Fruit fly (Drosophila melanogaster) whole organism, embryonic: Measurements from ENCODE around the gene CG43925.

Experiments
- Abd-B ChIP-seq: fragments of 200-800 bp; sonication (Bioruptor generic); optimal IDR thresholded peaks from 2 replicates; lab custom pipeline; 2018; ENCODE audit warnings: missing biosample characterization, mild to moderate bottlenecking, missing genetic modification characterization, moderate library complexity
- Antp ChIP-seq: fragments of 200-800 bp; sonication (Bioruptor generic); optimal IDR thresholded peaks from 3 replicates; lab custom pipeline; 2016; ENCODE audit warnings: missing biosample characterization, missing genetic modification characterization
- Atf6 ChIP-seq: fragments of 200-800 bp; sonication (Bioruptor generic); IDR thresholded peaks from 2 replicates; pipeline ENCODE4 v1.3.6; 2022; ENCODE audit warnings: missing biosample characterization, missing genetic modification characterization
- CG11247 ChIP-seq: fragments of 200-800 bp; sonication (Bioruptor generic); IDR thresholded peaks from 2 replicates; pipeline ENCODE4 v1.3.6; 2022; ENCODE audit warnings: missing biosample characterization, missing genetic modification characterization
- CG11398 ChIP-seq: fragments of 200-800 bp; sonication (Bioruptor generic); optimal IDR thresholded peaks from 2 replicates; lab custom pipeline; 2016; ENCODE audit warnings: missing biosample characterization, missing genetic modification characterization
- CG14965 ChIP-seq: fragments of 200-800 bp; sonication (Bioruptor generic); optimal IDR thresholded peaks from 2 replicates; lab custom pipeline; 2016; ENCODE audit warnings: missing biosample characterization, missing genetic modification characterization, borderline replicate concordance
- CG17328 ChIP-seq: fragments of 200-800 bp; sonication (Bioruptor generic); IDR thresholded peaks from 2 replicates; pipeline ENCODE4 v1.3.6; 2022; ENCODE audit warnings: missing biosample characterization, missing genetic modification characterization
- CG2202 ChIP-seq: fragments of 200-800 bp; sonication (Bioruptor generic); optimal IDR thresholded peaks from 2 replicates; lab custom pipeline; 2018; ENCODE audit warnings: missing biosample characterization, mild to moderate bottlenecking, missing genetic modification characterization
- CG2678 ChIP-seq: fragments of 200-800 bp; sonication (Bioruptor generic); optimal IDR thresholded peaks from 3 replicates; lab custom pipeline; 2019; ENCODE audit warnings: missing biosample characterization, mild to moderate bottlenecking, missing genetic modification characterization, moderate library complexity
- CG3847 ChIP-seq: fragments of 200-800 bp; sonication (Bioruptor generic); IDR thresholded peaks from 2 replicates; pipeline ENCODE4 v1.3.6; 2022; ENCODE audit warnings: missing biosample characterization, missing genetic modification characterization
- CG4424 ChIP-seq: fragments of 200-800 bp; sonication (Bioruptor generic); optimal IDR thresholded peaks from 3 replicates; lab custom pipeline; 2016; ENCODE audit warnings: missing biosample characterization, missing genetic modification characterization
- CG4617 ChIP-seq: fragments of 200-800 bp; sonication (Bioruptor generic); optimal IDR thresholded peaks from 3 replicates; lab custom pipeline; 2016; ENCODE audit warnings: missing biosample characterization, missing genetic modification characterization, borderline replicate concordance
- CG4730 ChIP-seq: fragments of 200-800 bp; sonication (Bioruptor generic); IDR thresholded peaks from 2 replicates; pipeline ENCODE4 v1.3.6; 2022; ENCODE audit warnings: missing biosample characterization, missing genetic modification characterization
- CG6689 ChIP-seq: fragments of 200-800 bp; sonication (Bioruptor generic); IDR thresholded peaks from 2 replicates; pipeline ENCODE4 v1.3.6; 2022; ENCODE audit warnings: missing biosample characterization, missing genetic modification characterization
- CG7556 ChIP-seq: fragments of 200-800 bp; sonication (Bioruptor generic); optimal IDR thresholded peaks from 2 replicates; lab custom pipeline; 2017; ENCODE audit warnings: missing biosample characterization, mild to moderate bottlenecking, missing genetic modification characterization
- CG8290 ChIP-seq, 3 experiments: fragments of 200-800 bp; sonication (Bioruptor generic); optimal IDR thresholded peaks; 2 replicates each; lab custom pipeline; 2016 to 2019; ENCODE audit warnings: missing biosample characterization in 3 of 3, missing genetic modification characterization in 3 of 3, mild to moderate bottlenecking in 2 of 3, moderate library complexity in 1 of 3
- CG8765 ChIP-seq: fragments of 200-800 bp; sonication (Bioruptor generic); IDR thresholded peaks from 2 replicates; pipeline ENCODE4 v1.3.6; 2022; ENCODE audit warnings: missing biosample characterization, missing genetic modification characterization
- CkIIα-i1 ChIP-seq: fragments of 200-800 bp; sonication (Bioruptor generic); IDR thresholded peaks from 2 replicates; pipeline ENCODE4 v1.3.6; 2022; ENCODE audit warnings: missing biosample characterization, missing genetic modification characterization
- CoRest ChIP-seq: fragments of 200-800 bp; sonication (Bioruptor generic); optimal IDR thresholded peaks from 3 replicates; lab custom pipeline; 2018; ENCODE audit warnings: missing biosample characterization, mild to moderate bottlenecking, missing genetic modification characterization, moderate library complexity
- D19A ChIP-seq: fragments of 200-800 bp; optimal IDR thresholded peaks from 3 replicates; lab custom pipeline; 2019; ENCODE audit warnings: missing biosample characterization, mild to moderate bottlenecking, missing genetic modification characterization, moderate library complexity
- Dbx ChIP-seq: fragments of 200-800 bp; sonication (Bioruptor generic); IDR thresholded peaks from 3 replicates; pipeline ENCODE4 v1.3.6; 2022; ENCODE audit warnings: missing biosample characterization, missing genetic modification characterization
- Dek ChIP-seq: fragments of 200-800 bp; sonication (Bioruptor generic); optimal IDR thresholded peaks from 3 replicates; lab custom pipeline; 2019; ENCODE audit warnings: missing biosample characterization, mild to moderate bottlenecking, missing genetic modification characterization, moderate library complexity
- Hr39 ChIP-seq: fragments of >200 bp; optimal IDR thresholded peaks from 2 replicates; lab custom pipeline; 2017
- Hr78 ChIP-seq, 2 experiments: fragments of 200-800 bp in 1 of 2; fragments of >200 bp in 1 of 2; sonication (Bioruptor generic) in 1 of 2; optimal IDR thresholded peaks; 2 replicates each; lab custom pipeline; 2017 to 2019; ENCODE audit warnings: missing biosample characterization in 2 of 2, missing genetic modification characterization in 2 of 2, mild to moderate bottlenecking in 1 of 2, moderate library complexity in 1 of 2
- Hsf ChIP-seq: fragments of 200-800 bp; sonication (Bioruptor generic); optimal IDR thresholded peaks from 3 replicates; lab custom pipeline; 2016; ENCODE audit warnings: missing biosample characterization, missing genetic modification characterization
- Max ChIP-seq: fragments of 200-800 bp; sonication (Bioruptor generic); optimal IDR thresholded peaks from 2 replicates; lab custom pipeline; 2016; ENCODE audit warnings: missing biosample characterization, mild to moderate bottlenecking, missing genetic modification characterization
- Med ChIP-seq: fragments of 200-800 bp; sonication (Bioruptor generic); peaks from one replicate; lab custom pipeline; 2016; ENCODE audit warnings: missing biosample characterization, missing genetic modification characterization, mild to moderate bottlenecking, inconsistent platforms, moderate library complexity
- Mrtf ChIP-seq: fragments of 200-800 bp; sonication (Bioruptor generic); IDR thresholded peaks from 3 replicates; pipeline ENCODE4 v1.3.6; 2022; ENCODE audit warnings: missing biosample characterization, missing genetic modification characterization
- NC2α ChIP-seq: fragments of 200-800 bp; sonication (Bioruptor generic); optimal IDR thresholded peaks from 2 replicates; lab custom pipeline; 2016; ENCODE audit warnings: missing biosample characterization, missing genetic modification characterization
- NC2β ChIP-seq: fragments of 200-800 bp; sonication (Bioruptor generic); optimal IDR thresholded peaks from 2 replicates; lab custom pipeline; 2016; ENCODE audit warnings: missing biosample characterization, missing genetic modification characterization
- Nf-YB ChIP-seq: fragments of 200-800 bp; sonication (Bioruptor generic); optimal IDR thresholded peaks from 3 replicates; lab custom pipeline; 2019; ENCODE audit warnings: missing biosample characterization, mild to moderate bottlenecking, missing genetic modification characterization, moderate library complexity
- Ravus ChIP-seq: fragments of 200-800 bp; sonication (Bioruptor generic); IDR thresholded peaks from 2 replicates; pipeline ENCODE4 v1.3.6; 2022; ENCODE audit warnings: missing biosample characterization, missing genetic modification characterization
- TFAM ChIP-seq: fragments of 200-800 bp; sonication (Bioruptor generic); optimal IDR thresholded peaks from 2 replicates; lab custom pipeline; 2017; ENCODE audit warnings: missing biosample characterization, missing genetic modification characterization, inconsistent platforms
- Taf1 ChIP-seq: fragments of 200-800 bp; sonication (Bioruptor generic); IDR thresholded peaks from 2 replicates; pipeline ENCODE4 v1.3.6; 2022; ENCODE audit warnings: missing biosample characterization, missing genetic modification characterization
- az2 ChIP-seq: fragments of 200-800 bp; sonication (Bioruptor generic); optimal IDR thresholded peaks from 3 replicates; lab custom pipeline; 2016; ENCODE audit warnings: missing biosample characterization, missing genetic modification characterization
- cg ChIP-seq: fragments of 200-800 bp; sonication (Bioruptor generic); optimal IDR thresholded peaks from 3 replicates; lab custom pipeline; 2019; ENCODE audit warnings: missing biosample characterization, mild to moderate bottlenecking, missing genetic modification characterization, moderate library complexity
- emc ChIP-seq: fragments of 200-800 bp; sonication (Bioruptor generic); optimal IDR thresholded peaks from 2 replicates; lab custom pipeline; 2016; ENCODE audit warnings: missing biosample characterization, missing genetic modification characterization
- ewg ChIP-seq: fragments of 200-800 bp; sonication (Bioruptor generic); optimal IDR thresholded peaks from 3 replicates; lab custom pipeline; 2017; ENCODE audit warnings: mild to moderate bottlenecking, missing biosample characterization, missing genetic modification reagents, missing genetic modification characterization
- fu2 ChIP-seq: fragments of 200-800 bp; sonication (Bioruptor generic); optimal IDR thresholded peaks from 2 replicates; lab custom pipeline; 2016; ENCODE audit warnings: missing biosample characterization, missing genetic modification characterization
- jumu ChIP-seq: fragments of 200-800 bp; sonication (Bioruptor generic); optimal IDR thresholded peaks from 3 replicates; lab custom pipeline; 2016; ENCODE audit warnings: missing biosample characterization, missing genetic modification characterization
- kay ChIP-seq: fragments of 200-800 bp; sonication (Bioruptor generic); optimal IDR thresholded peaks from 2 replicates; lab custom pipeline; 2016; ENCODE audit warnings: missing biosample characterization, missing genetic modification characterization
- lmd ChIP-seq: fragments of 200-800 bp; sonication (Bioruptor generic); IDR thresholded peaks from 2 replicates; pipeline ENCODE4 v1.3.6; 2022; ENCODE audit warnings: missing biosample characterization, missing genetic modification characterization
- maf-S ChIP-seq: fragments of 200-800 bp; sonication (Bioruptor generic); optimal IDR thresholded peaks from 2 replicates; lab custom pipeline; 2016; ENCODE audit warnings: missing biosample characterization, missing genetic modification characterization
- mld ChIP-seq: fragments of 200-800 bp; sonication (Bioruptor generic); IDR thresholded peaks from 3 replicates; pipeline ENCODE4 v1.3.6; 2022; ENCODE audit warnings: missing biosample characterization, missing genetic modification characterization; ENCODE audit not compliant: partially characterized antibody
- nerfin-1 ChIP-seq: fragments of 200-800 bp; sonication (Bioruptor generic); optimal IDR thresholded peaks from 3 replicates; lab custom pipeline; 2019; ENCODE audit warnings: missing biosample characterization, mild to moderate bottlenecking, missing genetic modification characterization, moderate library complexity
- oc ChIP-seq: fragments of 200-800 bp; sonication (Bioruptor generic); optimal IDR thresholded peaks from 2 replicates; lab custom pipeline; 2018; ENCODE audit warnings: missing biosample characterization, mild to moderate bottlenecking, missing genetic modification characterization, moderate library complexity
- salm ChIP-seq: fragments of 200-800 bp; sonication (Bioruptor generic); optimal IDR thresholded peaks from 2 replicates; lab custom pipeline; 2018; ENCODE audit warnings: missing biosample characterization, mild to moderate bottlenecking, missing genetic modification characterization
- stc ChIP-seq: fragments of 200-800 bp; sonication (Bioruptor generic); IDR thresholded peaks from 2 replicates; pipeline ENCODE4 v1.3.6; 2022; ENCODE audit warnings: missing biosample characterization, missing genetic modification characterization
- vfl ChIP-seq: fragments of 200-800 bp; sonication (Bioruptor generic); optimal IDR thresholded peaks from 2 replicates; lab custom pipeline; 2016; ENCODE audit warnings: missing biosample characterization, missing genetic modification characterization
- vnd ChIP-seq: fragments of 200-800 bp; sonication (Bioruptor generic); IDR thresholded peaks from 3 replicates; pipeline ENCODE4 v1.3.6; 2022; ENCODE audit warnings: missing biosample characterization, missing genetic modification characterization; ENCODE audit not compliant: partially characterized antibody
- zfh1 ChIP-seq: fragments of 200-800 bp; sonication (Bioruptor generic); IDR thresholded peaks from 3 replicates; pipeline ENCODE4 v1.3.6; 2022; ENCODE audit warnings: missing biosample characterization, missing genetic modification characterization

The CG43925 gene

dm6 chr2L:13191894-13192293 lies 15.7 kb downstream of the CG43925 start, which contains the start of the genes CG16974 and Edem2 (continued):
- TF ChIP-seq zfh1 (GFP tag; lab: Robert Waterston, UW): peak; percentile 81
- peak; percentile 60 for TF ChIP-seq Max (GFP tag; lab: Kevin White, UChicago)
- peak; percentile 69 for TF ChIP-seq CG4730 (GFP tag; lab: Robert Waterston, UW)
- peak; percentile 42 for TF ChIP-seq CG2202
- TF ChIP-seq CG7556 (GFP tag; lab: Kevin White, UChicago): no peak
- peak; percentile 90 for TF ChIP-seq CG4617 (GFP tag; lab: Kevin White, UChicago)
- TF ChIP-seq maf-S (GFP tag; lab: Kevin White, UChicago): peak; percentile 15
- TF ChIP-seq cg: no peak
- TF ChIP-seq Ravus (GFP tag; lab: Robert Waterston, UW): peak; percentile 13; the same call in 1 of the 2 replicates
- TF ChIP-seq mld (GFP tag; lab: Robert Waterston, UW): no peak
- TF ChIP-seq fu2: no peak
- TF ChIP-seq ewg: peak; percentile 54
- no peak for TF ChIP-seq CkIIα-i1 (GFP tag; lab: Robert Waterston, UW)
- TF ChIP-seq CG17328 (GFP tag; lab: Robert Waterston, UW): peak; percentile 70
- peak; percentile 74 for TF ChIP-seq Dek
- TF ChIP-seq kay (GFP tag; lab: Kevin White, UChicago): peak; percentile 49
- no peak for TF ChIP-seq NC2α (GFP tag; lab: Kevin White, UChicago)
- no peak for TF ChIP-seq CoRest (tag; lab: Kevin White, UChicago)
- peak; percentile 46 for TF ChIP-seq salm (tag; lab: Kevin White, UChicago)
- TF ChIP-seq Hsf (GFP tag; lab: Kevin White, UChicago): peak; percentile 63
- TF ChIP-seq Med (GFP tag; lab: Kevin White, UChicago): peak; percentile 89
- peak; percentile 74 for TF ChIP-seq lmd (GFP tag; lab: Robert Waterston, UW)
- no peak for TF ChIP-seq oc (tag; lab: Kevin White, UChicago)
- TF ChIP-seq vnd (GFP tag; lab: Robert Waterston, UW): no peak
- no peak for TF ChIP-seq CG2678
- peak; percentile 84 for TF ChIP-seq CG3847
- TF ChIP-seq Hr78 (GFP tag; optimal IDR thresholded peaks at IDR 0.05; lab: Kevin White, UChicago): no peak
- no peak for TF ChIP-seq D19A (tag; lab: Kevin White, UChicago)
- no peak for TF ChIP-seq CG4424 (GFP tag; lab: Kevin White, UChicago)
- peak; percentile 3 for TF ChIP-seq jumu (GFP tag; lab: Kevin White, UChicago)
- TF ChIP-seq Nf-YB (GFP tag; lab: Kevin White, UChicago): peak; percentile 40
- TF ChIP-seq TFAM: no peak
- no peak for TF ChIP-seq Hr39
- peak; percentile 70; the same call in 1 of the 2 replicates for TF ChIP-seq Atf6 (GFP tag; lab: Robert Waterston, UW)
- TF ChIP-seq nerfin-1 (tag; lab: Kevin White, UChicago): no peak
- peak; percentile 79 for TF ChIP-seq az2
- no peak for TF ChIP-seq emc (GFP tag; lab: Kevin White, UChicago)
- TF ChIP-seq CG14965 (GFP tag; lab: Kevin White, UChicago): no peak
- peak; percentile 59; the same call in 2 of the 3 replicates for TF ChIP-seq Dbx (GFP tag; lab: Robert Waterston, UW)
- TF ChIP-seq Abd-B: no peak
- TF ChIP-seq CG11398: no peak
- no peak for TF ChIP-seq NC2β (GFP tag; lab: Kevin White, UChicago)
- peak; percentile 70 for TF ChIP-seq vfl
- peak; percentile 52; the same call in 1 of the 3 replicates for TF ChIP-seq Mrtf
- peak; percentile 46; the same call in 1 of the 2 replicates for TF ChIP-seq CG8765 (GFP tag; lab: Robert Waterston, UW)
- TF ChIP-seq Antp: no peak
- TF ChIP-seq Taf1: 0 out of 2 replicates have a peak, but pooled peaks have one; percentile 26
- TF ChIP-seq stc (GFP tag; lab: Robert Waterston, UW): peak; percentile 69
- TF ChIP-seq CG11247 (GFP tag; lab: Robert Waterston, UW): peak; percentile 47; the same call in 1 of the 2 replicates
- TF ChIP-seq CG8290 (GFP tag; optimal IDR thresholded peaks at IDR 0.05; lab: Kevin White, UChicago): no peak
- no peak for TF ChIP-seq CG8290 (tag; optimal IDR thresholded peaks at IDR 0.05; lab: Kevin White, UChicago)
- peak; percentile 79 for TF ChIP-seq CG6689 (GFP tag; lab: Robert Waterston, UW)
